Worm (Caenorhabditis elegans) whole organism, L1 larva: Measurements from ENCODE around the gene CD4.11.

Source experiments
- F16B12.6 ChIP-seq: fragments of 150-350 bp; optimal IDR thresholded peaks from 2 replicates; lab custom pipeline; 2014; ENCODE audit warnings: missing biosample characterization, missing genetic modification characterization
- Y116A8C.19 ChIP-seq: sonication (generic microtip); optimal IDR thresholded peaks from 2 replicates; lab custom pipeline; 2016; ENCODE audit warnings: missing compliant biosample characterization, missing genetic modification characterization, borderline replicate concordance
- aha-1 ChIP-seq: fragments of 150-350 bp; optimal IDR thresholded peaks from 2 replicates; lab custom pipeline; 2014; ENCODE audit warnings: missing biosample characterization, missing genetic modification characterization
- alr-1 ChIP-seq: fragments of 200-800 bp; sonication (Bioruptor generic); optimal IDR thresholded peaks from 2 replicates; lab custom pipeline; 2018; ENCODE audit warnings: borderline replicate concordance, mild to moderate bottlenecking, missing genetic modification characterization, missing compliant biosample characterization
- ama-1 ChIP-seq: fragments of 150-350 bp; optimal IDR thresholded peaks from 2 replicates; lab custom pipeline; 2014
- blmp-1 ChIP-seq: fragments of 150-350 bp; optimal IDR thresholded peaks from 2 replicates; lab custom pipeline; 2014; ENCODE audit warnings: missing biosample characterization, missing genetic modification characterization
- ceh-82 ChIP-seq, 3 experiments: fragments of 150-350 bp in 1 of 3; sonication (generic microtip) in 2 of 3; optimal IDR thresholded peaks; 2 replicates each; lab custom pipeline; 2014 to 2017; ENCODE audit warnings: missing biosample characterization in 3 of 3, missing genetic modification characterization in 3 of 3
- ces-1 ChIP-seq: fragments of 150-350 bp; optimal IDR thresholded peaks from 2 replicates; lab custom pipeline; 2014; ENCODE audit warnings: missing biosample characterization, missing genetic modification reagents, missing genetic modification characterization
- dpl-1 ChIP-seq, 3 experiments: fragments of 150-350 bp in 2 of 3; sonication (generic microtip) in 1 of 3; optimal IDR thresholded peaks; 2 replicates each; lab custom pipeline; 2014 to 2017; ENCODE audit warnings: missing biosample characterization in 3 of 3, missing genetic modification characterization in 3 of 3, missing genetic modification reagents in 3 of 3
- efl-1 ChIP-seq, 4 experiments: fragments of 150-350 bp; optimal IDR thresholded peaks in 3 of 4; peaks in 1 of 4; 1 replicate in 1 of 4; 2 replicates in 3 of 4; lab custom pipeline; 2014; ENCODE audit warnings: missing biosample characterization in 2 of 4, missing genetic modification characterization in 2 of 4, missing genetic modification reagents in 2 of 4
- efl-3 ChIP-seq: fragments of 200-800 bp; sonication (Bioruptor generic); optimal IDR thresholded peaks from 2 replicates; lab custom pipeline; 2018; ENCODE audit warnings: mild to moderate bottlenecking, missing genetic modification characterization, missing compliant biosample characterization
- egl-13 ChIP-seq: sonication (generic microtip); optimal IDR thresholded peaks from 2 replicates; lab custom pipeline; 2016; ENCODE audit warnings: missing genotype, missing genetic modification reagents, missing genetic modification characterization, missing compliant biosample characterization
- egl-27 ChIP-seq, 2 experiments: fragments of 150-350 bp in 1 of 2; sonication (generic microtip); optimal IDR thresholded peaks; 3 replicates each; lab custom pipeline; 2017 to 2018; ENCODE audit warnings: missing biosample characterization in 2 of 2, missing genetic modification characterization in 2 of 2, missing genetic modification reagents in 2 of 2
- elt-3 ChIP-seq, 6 experiments: fragments of 150-350 bp in 1 of 6; sonication (generic microtip); optimal IDR thresholded peaks; 2 replicates each; lab custom pipeline; 2017 to 2018; ENCODE audit warnings: missing biosample characterization in 6 of 6, missing genetic modification characterization in 6 of 6, inconsistent platforms in 1 of 6
- fkh-10 ChIP-seq: sonication (generic microtip); optimal IDR thresholded peaks from 2 replicates; lab custom pipeline; 2017; ENCODE audit warnings: missing biosample characterization, missing genetic modification reagents, missing genetic modification characterization
- fkh-8 ChIP-seq: sonication (generic microtip); optimal IDR thresholded peaks from 2 replicates; lab custom pipeline; 2016; ENCODE audit warnings: mild to moderate bottlenecking, missing genetic modification characterization, missing compliant biosample characterization
- fos-1 ChIP-seq: fragments of 150-350 bp; optimal IDR thresholded peaks from 2 replicates; lab custom pipeline; 2014; ENCODE audit warnings: missing biosample characterization, missing genetic modification characterization
- hpl-2 ChIP-seq: fragments of 150-350 bp; optimal IDR thresholded peaks from 2 replicates; lab custom pipeline; 2014; ENCODE audit warnings: missing biosample characterization, missing genetic modification reagents, missing genetic modification characterization
- jun-1 ChIP-seq: fragments of 150-350 bp; optimal IDR thresholded peaks from 2 replicates; lab custom pipeline; 2014; ENCODE audit warnings: missing biosample characterization, missing genetic modification reagents, missing genetic modification characterization
- lin-13 ChIP-seq: fragments of 150-350 bp; optimal IDR thresholded peaks from 2 replicates; lab custom pipeline; 2014; ENCODE audit warnings: missing biosample characterization, missing genetic modification reagents, missing genetic modification characterization
- lin-14 ChIP-seq: fragments of 200-800 bp; sonication (Bioruptor generic); optimal IDR thresholded peaks from 2 replicates; lab custom pipeline; 2018; ENCODE audit warnings: mild to moderate bottlenecking, missing genetic modification characterization, moderate library complexity, missing compliant biosample characterization
- lin-35 ChIP-seq, 2 experiments: fragments of 150-350 bp; optimal IDR thresholded peaks; 2 replicates each; lab custom pipeline; 2014; ENCODE audit warnings: missing biosample characterization in 2 of 2, missing genetic modification characterization in 2 of 2, missing genetic modification reagents in 2 of 2
- lir-3 ChIP-seq: sonication (generic microtip); optimal IDR thresholded peaks from 2 replicates; lab custom pipeline; 2016; ENCODE audit warnings: mild to moderate bottlenecking, missing genetic modification characterization, moderate library complexity, missing compliant biosample characterization; ENCODE audit not compliant: poor library complexity
- lsy-2 ChIP-seq, 2 experiments: fragments of 150-350 bp; optimal IDR thresholded peaks; 2 replicates each; lab custom pipeline; 2014; ENCODE audit warnings: missing biosample characterization in 2 of 2, missing genetic modification characterization in 2 of 2
- mdl-1 ChIP-seq, 2 experiments: fragments of 150-350 bp; optimal IDR thresholded peaks; 2 replicates each; lab custom pipeline; 2014 to 2017; ENCODE audit warnings: missing biosample characterization in 2 of 2, missing genetic modification characterization in 2 of 2, inconsistent platforms in 1 of 2
- mep-1 ChIP-seq: fragments of 150-350 bp; optimal IDR thresholded peaks from 2 replicates; lab custom pipeline; 2014; ENCODE audit warnings: missing biosample characterization, missing genetic modification characterization
- nhr-20 ChIP-seq: sonication (generic microtip); optimal IDR thresholded peaks from 2 replicates; lab custom pipeline; 2016; ENCODE audit warnings: mild to moderate bottlenecking, missing genetic modification characterization, missing compliant biosample characterization
- nhr-28 ChIP-seq: fragments of 150-350 bp; optimal IDR thresholded peaks from 2 replicates; lab custom pipeline; 2014; ENCODE audit warnings: missing biosample characterization, missing genetic modification characterization
- nhr-47 ChIP-seq: sonication (generic microtip); optimal IDR thresholded peaks from 2 replicates; lab custom pipeline; 2016; ENCODE audit warnings: mild to moderate bottlenecking, missing genetic modification characterization, moderate library complexity, missing compliant biosample characterization
- nhr-71 ChIP-seq: sonication (generic microtip); optimal IDR thresholded peaks from 2 replicates; lab custom pipeline; 2016; ENCODE audit warnings: mild to moderate bottlenecking, missing genetic modification characterization, moderate library complexity, missing compliant biosample characterization
- nhr-76 ChIP-seq: sonication (generic microtip); optimal IDR thresholded peaks from 2 replicates; lab custom pipeline; 2017; ENCODE audit warnings: missing biosample characterization, missing genetic modification characterization
- nhr-90 ChIP-seq: sonication (generic microtip); optimal IDR thresholded peaks from 2 replicates; lab custom pipeline; 2016; ENCODE audit warnings: mild to moderate bottlenecking, missing genetic modification characterization, missing compliant biosample characterization; ENCODE audit not compliant: poor library complexity
- pag-3 ChIP-seq: sonication (generic microtip); optimal IDR thresholded peaks from 2 replicates; lab custom pipeline; 2017; ENCODE audit warnings: missing genetic modification characterization, mild to moderate bottlenecking, missing compliant biosample characterization, antibody characterized with exemption, borderline replicate concordance; ENCODE audit not compliant: insufficient read depth
- pqm-1 ChIP-seq: sonication (generic microtip); optimal IDR thresholded peaks from 3 replicates; lab custom pipeline; 2017; ENCODE audit warnings: missing biosample characterization, missing genetic modification characterization
- rnt-1 ChIP-seq: sonication (generic microtip); optimal IDR thresholded peaks from 2 replicates; lab custom pipeline; 2016; ENCODE audit warnings: mild to moderate bottlenecking, missing genetic modification characterization, moderate library complexity, missing compliant biosample characterization
- skn-1 ChIP-seq: fragments of 150-350 bp; optimal IDR thresholded peaks from 2 replicates; lab custom pipeline; 2014; ENCODE audit warnings: missing biosample characterization, missing genetic modification characterization
- sox-4 ChIP-seq: sonication (generic microtip); optimal IDR thresholded peaks from 2 replicates; lab custom pipeline; 2016; ENCODE audit warnings: missing genetic modification characterization, missing compliant biosample characterization
- sup-37 ChIP-seq: fragments of 200-800 bp; sonication (Bioruptor generic); optimal IDR thresholded peaks from 2 replicates; lab custom pipeline; 2018; ENCODE audit warnings: mild to moderate bottlenecking, missing genetic modification characterization, missing compliant biosample characterization
- tbx-2 ChIP-seq: sonication (generic microtip); optimal IDR thresholded peaks from 2 replicates; lab custom pipeline; 2016; ENCODE audit warnings: missing genetic modification characterization, missing compliant biosample characterization
- tlp-1 ChIP-seq: fragments of 150-350 bp; optimal IDR thresholded peaks from 2 replicates; lab custom pipeline; 2014; ENCODE audit warnings: missing biosample characterization, missing genetic modification characterization
- unc-98 ChIP-seq: fragments of 200-800 bp; sonication (Bioruptor generic); IDR thresholded peaks from 2 replicates; pipeline ENCODE4 v1.3.6; 2022; ENCODE audit warnings: missing genetic modification characterization, missing compliant biosample characterization
- zip-4 ChIP-seq: fragments of 200-800 bp; sonication (Bioruptor generic); optimal IDR thresholded peaks from 2 replicates; lab custom pipeline; 2018; ENCODE audit warnings: mild to moderate bottlenecking, missing genetic modification characterization, moderate library complexity, missing compliant biosample characterization
- ztf-11 ChIP-seq, 2 experiments: sonication (generic microtip); optimal IDR thresholded peaks; 2 replicates each; lab custom pipeline; 2016 to 2017; ENCODE audit warnings: missing genetic modification characterization in 2 of 2, missing biosample characterization in 1 of 2, missing compliant biosample characterization in 1 of 2

Gene CD4.11

DNA sequence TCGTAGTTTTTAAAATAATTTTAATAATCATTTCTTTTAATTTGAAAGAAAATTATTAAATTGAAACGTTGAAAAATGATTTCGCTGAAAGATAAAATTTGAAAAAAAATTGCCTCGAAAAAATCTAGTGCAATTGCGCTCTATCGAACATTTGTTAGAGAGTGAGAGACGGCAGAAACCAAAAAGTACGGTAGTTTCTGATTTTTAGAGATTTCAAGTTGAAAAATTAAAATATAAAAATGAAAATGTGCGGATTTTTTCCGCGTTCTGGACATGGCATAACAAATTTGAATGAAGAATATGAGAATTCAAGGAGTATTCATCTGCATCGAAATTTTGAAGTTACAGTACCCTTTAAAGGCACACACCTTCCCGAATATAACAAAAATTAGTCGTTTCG, 34.4 kb downstream of the CD4.11 start:
- TF ChIP-seq ama-1 (lab: Kevin White, UChicago), result no peak
- no peak for TF ChIP-seq sox-4
- TF ChIP-seq dpl-1 (GFP tag; optimal IDR thresholded peaks at IDR 0.05; lab: Kevin White, UChicago), result peak in 1 of 3 experiments; percentile 61
- no peak for TF ChIP-seq hpl-2
- no peak for TF ChIP-seq aha-1 (tag; lab: Kevin White, UChicago)
- no peak for TF ChIP-seq efl-3
- TF ChIP-seq sup-37, result no peak
- TF ChIP-seq Y116A8C.19, result no peak
- no peak for TF ChIP-seq ces-1 (GFP tag; lab: Kevin White, UChicago)
- TF ChIP-seq rnt-1, result no peak
- no peak for TF ChIP-seq fkh-10 (GFP tag; lab: Kevin White, UChicago)
- TF ChIP-seq skn-1 (tag; lab: Kevin White, UChicago), result no peak
- TF ChIP-seq mdl-1 (tag; optimal IDR thresholded peaks at IDR 0.05; lab: Kevin White, UChicago), result no peak
- peak in 1 of 2 experiments; percentile 79 for TF ChIP-seq lsy-2 (tag; optimal IDR thresholded peaks at IDR 0.05; lab: Kevin White, UChicago)
- TF ChIP-seq pqm-1 (tag; lab: Kevin White, UChicago), result no peak
- TF ChIP-seq mep-1 (tag; lab: Kevin White, UChicago), result peak; percentile 23
- no peak for TF ChIP-seq zip-4 (GFP tag; lab: Kevin White, UChicago)
- no peak for TF ChIP-seq ztf-11 (tag; optimal IDR thresholded peaks at IDR 0.05; lab: Kevin White, UChicago)
- peak; percentile 25 to 45 for TF ChIP-seq efl-1 (optimal IDR thresholded peaks at IDR 0.05; lab: Kevin White, UChicago)
- TF ChIP-seq efl-1 (GFP tag; optimal IDR thresholded peaks at IDR 0.05 in 1 of 2; lab: Kevin White, UChicago), result peak; percentile 30 to 69
- TF ChIP-seq lin-35 (GFP tag; optimal IDR thresholded peaks at IDR 0.05; lab: Kevin White, UChicago), result peak in 1 of 2 experiments; percentile 53

DNA sequence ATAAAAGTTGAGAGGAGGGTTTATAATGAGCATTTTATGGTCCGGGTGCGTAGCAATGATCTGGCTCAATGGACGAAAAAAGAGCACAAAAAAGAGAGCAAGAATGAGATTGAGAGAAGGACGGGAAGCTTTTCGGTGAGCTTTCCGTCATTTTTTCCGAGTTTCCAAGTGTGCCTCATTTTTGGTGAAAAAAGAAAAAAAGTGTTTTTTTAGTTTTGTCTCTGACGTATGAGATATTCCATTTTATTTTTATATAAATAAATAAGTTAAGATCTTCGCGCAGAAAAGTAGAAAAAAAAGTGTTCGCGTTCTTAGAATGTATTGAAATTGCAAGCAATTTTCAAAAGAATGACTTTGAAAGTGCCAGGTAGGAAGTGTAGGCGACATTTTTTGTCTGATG, 35.1 kb downstream of the CD4.11 start, which contains the start of gene memb-2:
memb-2 (minus strand) TSS at position 101 of the 400 bp plus-strand sequence.
- TF ChIP-seq ces-1 (GFP tag; lab: Kevin White, UChicago), result no peak
- TF ChIP-seq nhr-71, result no peak
- no peak for TF ChIP-seq fkh-8 (tag; lab: Kevin White, UChicago)
- no peak for TF ChIP-seq skn-1 (tag; lab: Kevin White, UChicago)
- TF ChIP-seq lin-13 (GFP tag; lab: Kevin White, UChicago), result no peak
- no peak for TF ChIP-seq jun-1 (tag; lab: Kevin White, UChicago)
- TF ChIP-seq ceh-82 (tag; optimal IDR thresholded peaks at IDR 0.05; lab: Kevin White, UChicago), result no peak
- TF ChIP-seq Y116A8C.19, result no peak
- TF ChIP-seq nhr-20 (tag; lab: Kevin White, UChicago), result no peak
- no peak for TF ChIP-seq aha-1 (tag; lab: Kevin White, UChicago)
- TF ChIP-seq tbx-2, result no peak
- TF ChIP-seq blmp-1 (tag; lab: Kevin White, UChicago), result no peak
- no peak for TF ChIP-seq nhr-76 (tag; lab: Kevin White, UChicago)
- TF ChIP-seq lin-14, result no peak
- TF ChIP-seq egl-13 (tag; lab: Kevin White, UChicago), result no peak
- no peak for TF ChIP-seq mdl-1 (tag; optimal IDR thresholded peaks at IDR 0.05; lab: Kevin White, UChicago)
- no peak for TF ChIP-seq ztf-11 (tag; optimal IDR thresholded peaks at IDR 0.05; lab: Kevin White, UChicago)
- TF ChIP-seq sup-37, result no peak

- TF ChIP-seq tbx-2 (no peak), rnt-1 (no peak), nhr-28 (no peak), egl-27 (tag; optimal IDR thresholded peaks at IDR 0.05; lab: Kevin White, UChicago) (no peak), nhr-76 (tag; lab: Kevin White, UChicago) (no peak), pag-3 (tag; lab: Kevin White, UChicago) (no peak), mdl-1 (tag; optimal IDR thresholded peaks at IDR 0.05; lab: Kevin White, UChicago) (no peak), alr-1 (no peak), nhr-90 (tag; lab: Kevin White, UChicago) (no peak), skn-1 (tag; lab: Kevin White, UChicago) (no peak), nhr-47 (tag; lab: Kevin White, UChicago) (no peak), lir-3 (no peak), elt-3 (tag; optimal IDR thresholded peaks at IDR 0.05; lab: Kevin White, UChicago) (no peak), unc-98 (GFP tag; lab: Robert Waterston, UW) (no peak), F16B12.6 (tag; lab: Kevin White, UChicago) (no peak), fos-1 (tag; lab: Kevin White, UChicago) (no peak), ces-1 (GFP tag; lab: Kevin White, UChicago) (no peak), efl-3 (no peak), tlp-1 (tag; lab: Kevin White, UChicago) (no peak), nhr-71 (no peak)
Observed at ce11 chrV:5621390-5621789, 36.5 kb downstream of the CD4.11 start, which contains the start of gene M03E7.1. Gene M03E7.1 (plus strand): TSS chrV:5621690.
